Fruit fly (Drosophila melanogaster) whole organism, wandering third instar larva: ENCODE results near the gene CG33284.

Source experiments
- CG32264 ChIP-seq: fragments of 200-800 bp; sonication (Bioruptor generic); optimal IDR thresholded peaks from 2 replicates; lab custom pipeline; 2016; ENCODE audit warnings: missing biosample characterization, missing genetic modification characterization
- Dif ChIP-seq: fragments of 200-275, 200-300 bp; sonication (Bioruptor generic); optimal IDR thresholded peaks from 2 replicates; lab custom pipeline; 2018; ENCODE audit warnings: missing biosample characterization, missing genetic modification characterization; ENCODE audit not compliant: partially characterized antibody
- Hr83 ChIP-seq: fragments of 200-300 bp; sonication (Bioruptor generic); optimal IDR thresholded peaks from 2 replicates; lab custom pipeline; 2016; ENCODE audit warnings: missing biosample characterization, mild to moderate bottlenecking, missing genetic modification characterization, moderate library complexity; ENCODE audit not compliant: poor library complexity, severe bottlenecking
- OdsH ChIP-seq: fragments of 200-800 bp; sonication (Bioruptor generic); optimal IDR thresholded peaks from 2 replicates; lab custom pipeline; 2016; ENCODE audit warnings: missing biosample characterization, mild to moderate bottlenecking, missing genetic modification characterization
- rgr ChIP-seq: fragments of 200-800 bp; sonication (Bioruptor generic); optimal IDR thresholded peaks from 3 replicates; lab custom pipeline; 2016; ENCODE audit warnings: missing biosample characterization, mild to moderate bottlenecking, missing genetic modification characterization

DNA sequence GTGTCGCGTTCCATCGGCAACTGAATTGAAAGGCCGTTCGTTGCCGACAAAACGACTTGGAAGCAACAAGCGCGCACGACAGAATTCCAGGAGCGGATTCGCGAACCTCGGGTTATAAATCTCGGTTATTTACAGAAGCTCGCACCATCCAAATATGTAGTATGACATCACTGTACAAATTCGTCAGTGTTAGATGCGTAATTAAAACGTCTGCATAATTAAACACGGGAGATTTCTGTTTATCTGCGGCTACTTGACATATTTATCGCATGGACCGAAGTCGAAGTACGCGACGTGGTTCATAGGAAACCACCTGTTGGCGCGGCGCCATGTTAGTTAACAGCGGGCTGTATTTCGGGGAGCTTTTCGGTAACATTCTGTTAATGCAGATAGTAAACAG is 48.4 kb downstream of the CG33284 start, which contains the start of gene Ac78C:
- TF ChIP-seq OdsH (GFP tag; lab: Kevin White, UChicago): peak; percentile 81
- TF ChIP-seq rgr (GFP tag; lab: Kevin White, UChicago): peak; percentile 87
- TF ChIP-seq Hr83 (GFP tag; lab: Kevin White, UChicago): peak; percentile 43
- TF ChIP-seq Dif: no peak
- TF ChIP-seq CG32264 (GFP tag; lab: Kevin White, UChicago): peak; percentile 62
